Fruit fly (Drosophila melanogaster): ENCODE data around the gene CG17078.

CG17078 gene

dm6 chr2L:267441-268089 lies 10.5 kb downstream of the CG17078 start, which contains the start of gene CG17075 (continued):
- TF ChIP-seq tap (tag; optimal IDR thresholded peaks at IDR 0.05) (peak; percentile 89), Bdp1 (GFP tag; optimal IDR thresholded peaks at IDR 0.05) (peak; percentile 77), CkIIα-i1 (GFP tag; IDR thresholded peaks at IDR 0.05) (peak; percentile 71; the same call in 1 of the 2 replicates), sens (GFP tag) (peak; percentile 96), CG7928 (GFP tag; optimal IDR thresholded peaks at IDR 0.05) (peak; percentile 74), Kr (GFP tag; optimal IDR thresholded peaks at IDR 0.05) (no peak), pum (GFP tag; optimal IDR thresholded peaks at IDR 0.05) (peak; percentile 76), inv (GFP tag; IDR thresholded peaks at IDR 0.05; ENCODE audit: partially characterized antibody) (0 out of 2 replicates have a peak, but pooled peaks have one; percentile 13), CG10274 (GFP tag; optimal IDR thresholded peaks at IDR 0.05) (peak; percentile 64), Dfd (GFP tag; optimal IDR thresholded peaks at IDR 0.05) (no peak), CG4282 (GFP tag; optimal IDR thresholded peaks at IDR 0.05) (no peak), CG15269 (tag; optimal IDR thresholded peaks at IDR 0.05) (peak; percentile 97), Nf-YA (GFP tag; IDR thresholded peaks at IDR 0.05) (peak; percentile 89), GATAe (GFP tag; conservative IDR thresholded peaks at IDR 0.05) (no peak; the same call in 1 of the 2 replicates), CG31224 (GFP tag; IDR thresholded peaks at IDR 0.05) (peak; percentile 87), CG10959 (GFP tag; IDR thresholded peaks at IDR 0.05) (peak; percentile 77), gsb-n (tag; optimal IDR thresholded peaks at IDR 0.05) (peak; percentile 89), CG14667 (GFP tag; IDR thresholded peaks at IDR 0.05) (peak; percentile 92), CG11723 (GFP tag; optimal IDR thresholded peaks at IDR 0.05) (peak; percentile 83), CG34422 (GFP tag; IDR thresholded peaks at IDR 0.05) (peak; percentile 95), CG6813 (GFP tag; optimal IDR thresholded peaks at IDR 0.05) (peak; percentile 89), CG10565 (GFP tag; optimal IDR thresholded peaks at IDR 0.05) (peak; percentile 66), CG6854 (GFP tag; optimal IDR thresholded peaks at IDR 0.05) (peak; percentile 92), Ets97D (GFP tag; optimal IDR thresholded peaks at IDR 0.05) (peak; percentile 51), CG7786 (GFP tag; optimal IDR thresholded peaks at IDR 0.05) (peak; percentile 55), CG15073 (GFP tag; optimal IDR thresholded peaks at IDR 0.05) (peak; percentile 59), CG4617 (GFP tag; optimal IDR thresholded peaks at IDR 0.05; ENCODE audit: borderline replicate concordance) (peak; percentile 79), crol (GFP tag; IDR thresholded peaks at IDR 0.05) (0 out of 2 replicates have a peak, but pooled peaks have one; percentile 24), TFAM (GFP tag; optimal IDR thresholded peaks at IDR 0.05) (peak; percentile 72), CG9609 (GFP tag; optimal IDR thresholded peaks at IDR 0.05) (peak; percentile 57), Oli (tag; optimal IDR thresholded peaks at IDR 0.05) (peak; percentile 94), CG10543 (GFP tag; optimal IDR thresholded peaks at IDR 0.05) (peak; percentile 75), Max (GFP tag; optimal IDR thresholded peaks at IDR 0.05) (peak; percentile 95), croc (GFP tag; conservative IDR thresholded peaks at IDR 0.05) (peak; percentile 79), usp (GFP tag; optimal IDR thresholded peaks at IDR 0.05) (no peak), CG6272 (GFP tag; IDR thresholded peaks at IDR 0.05) (peak; percentile 91), CG17385 (GFP tag; optimal IDR thresholded peaks at IDR 0.05) (peak; percentile 92), trh (GFP tag; optimal IDR thresholded peaks at IDR 0.05) (peak; percentile 88), p53 (GFP tag; optimal IDR thresholded peaks at IDR 0.05) (peak; percentile 67), NC2β (GFP tag; optimal IDR thresholded peaks at IDR 0.05) (peak; percentile 65), CG2202 (tag; optimal IDR thresholded peaks at IDR 0.05) (peak; percentile 58), CG18011 (GFP tag; optimal IDR thresholded peaks at IDR 0.05) (peak; percentile 85), CG11695 (GFP tag; IDR thresholded peaks at IDR 0.05) (peak; percentile 96), gro (GFP tag; optimal IDR thresholded peaks at IDR 0.05) (peak; percentile 75), Spps (tag; optimal IDR thresholded peaks at IDR 0.05) (peak; percentile 64), Dp (GFP tag; optimal IDR thresholded peaks at IDR 0.05) (peak; percentile 13), odd (GFP tag; optimal IDR thresholded peaks at IDR 0.05) (peak; percentile 90), Eip74EF (GFP tag; optimal IDR thresholded peaks at IDR 0.05) (peak in 1 of 2 experiments; percentile 93), stc (GFP tag; IDR thresholded peaks at IDR 0.05) (peak; percentile 93), CG1603 (tag; optimal IDR thresholded peaks at IDR 0.05) (peak; percentile 83)
